Fruit fly (Drosophila melanogaster) S2 (cell line): Measurements from ENCODE around the gene CG13311.

Experiments
- CG8478 ChIP-seq: fragments of >200 bp; optimal IDR thresholded peaks from 2 replicates; lab custom pipeline; 2018
- CTCF ChIP-seq, 2 experiments: fragments of >200 bp; optimal IDR thresholded peaks; 2 replicates each; lab custom pipeline; 2018

DNA sequence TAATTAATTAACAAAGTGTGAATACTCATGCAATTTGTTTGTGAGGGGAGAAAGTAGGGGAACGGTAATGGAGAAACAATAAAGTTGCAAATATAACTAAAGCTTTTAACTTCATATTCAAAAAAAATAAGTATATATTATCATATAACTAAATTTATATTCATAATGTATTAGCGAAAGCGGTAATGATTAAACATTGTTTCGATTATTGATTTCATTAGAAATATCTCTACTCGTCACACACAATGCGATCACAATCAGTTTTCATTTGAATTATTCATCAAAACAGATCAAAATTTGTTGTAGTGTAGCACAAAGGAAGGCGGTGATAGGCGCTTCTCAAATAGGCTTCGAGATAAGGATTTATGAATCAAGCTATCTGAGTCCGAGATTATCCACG lies 46.3 kb downstream of the CG13311 start, which contains the start of gene CG6576:
- TF ChIP-seq CG8478 (lab: Kevin White, UChicago) (no peak), CTCF (optimal IDR thresholded peaks at IDR 0.05; lab: Kevin White, UChicago) (no peak)
